Worm (Caenorhabditis elegans): ENCODE results near the gene ife-1.
A peak's percentile ranks its signal among the peaks of the same experiment; 100 is the strongest.

Gene ife-1

DNA sequence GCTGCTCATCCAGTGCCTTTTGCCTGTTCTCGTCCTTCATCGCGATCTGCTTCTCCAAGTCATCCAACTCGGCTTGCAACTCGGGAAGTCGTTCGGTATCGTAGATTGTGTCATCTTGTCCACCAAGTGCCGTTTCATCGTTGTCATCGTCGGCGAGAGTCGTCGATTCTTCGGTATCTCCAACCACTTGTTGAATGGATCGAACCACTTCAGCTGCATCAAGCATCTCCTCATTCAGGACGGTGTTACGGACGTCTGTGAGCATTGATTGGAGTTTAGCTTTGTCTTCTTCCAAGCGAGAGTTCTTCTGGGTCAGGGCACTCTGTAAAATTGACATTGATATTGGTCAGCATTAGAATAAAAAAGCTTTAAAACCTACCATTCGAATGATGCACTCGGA lies 37.7 kb upstream of the ife-1 start:
- peak; percentile 90 for TF ChIP-seq aha-1 (tag)
- TF ChIP-seq nhr-6 (tag; optimal IDR thresholded peaks at IDR 0.05) = no peak

DNA sequence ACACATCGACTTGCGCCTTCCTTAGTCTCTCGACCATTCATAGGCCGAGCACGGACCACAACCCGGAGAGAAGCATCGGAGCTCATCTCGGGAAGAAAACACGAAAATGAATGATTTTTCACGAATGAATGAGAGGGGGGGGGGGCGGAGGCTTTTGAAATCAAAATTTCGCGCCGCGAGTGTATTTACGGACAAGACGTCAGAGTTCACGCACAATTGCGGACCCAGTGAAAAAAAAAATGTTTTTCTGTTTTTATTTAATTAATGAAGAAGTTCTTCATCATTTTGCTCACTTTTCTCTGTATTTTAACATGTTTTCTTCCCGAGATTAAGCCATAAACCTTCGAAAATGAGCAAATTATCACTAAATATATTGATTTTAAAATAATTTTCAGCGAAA lies 36.1 kb upstream of the ife-1 start, which contains the start of the genes klp-19 and slc-36.1:
klp-19 (minus strand) TSS at position 153 of the 400 bp plus-strand sequence.
slc-36.1 (plus strand) TSS at position 396 of the 400 bp plus-strand sequence.
- TF ChIP-seq lin-38 (GFP tag; IDR thresholded peaks at IDR 0.05) (peak; percentile 67), F37D6.2 (tag; optimal IDR thresholded peaks at IDR 0.05) (no peak), aha-1 (tag) (peak; percentile 17), nhr-25 (tag; optimal IDR thresholded peaks at IDR 0.05; ENCODE audit: borderline replicate concordance, insufficient read depth) (no peak), attf-4 (tag; optimal IDR thresholded peaks at IDR 0.05) (no peak), hlh-30 (tag; optimal IDR thresholded peaks at IDR 0.05; ENCODE audit: insufficient read depth) (no peak), spr-1 (tag; optimal IDR thresholded peaks at IDR 0.05) (no peak), egl-43 (GFP tag; IDR thresholded peaks at IDR 0.05) (no peak), ceh-32 (tag; optimal IDR thresholded peaks at IDR 0.05; ENCODE audit: poor library complexity) (no peak), ztf-7 (tag; optimal IDR thresholded peaks at IDR 0.05) (no peak), nhr-6 (tag; optimal IDR thresholded peaks at IDR 0.05) (no peak), zip-2 (tag; optimal IDR thresholded peaks at IDR 0.05) (no peak), nhr-77 (tag; optimal IDR thresholded peaks at IDR 0.05) (no peak), zfp-3 (GFP tag; conservative IDR thresholded peaks at IDR 0.05) (no peak), nhr-10 (tag; optimal IDR thresholded peaks at IDR 0.05) (no peak), snpc-1.2 (GFP tag; IDR thresholded peaks at IDR 0.05) (no peak), T26A8.4 (GFP tag; IDR thresholded peaks at IDR 0.05) (no peak), hlh-11 (tag; optimal IDR thresholded peaks at IDR 0.05) (no peak), unc-39 (tag; optimal IDR thresholded peaks at IDR 0.05) (no peak), Y48G9A.11 (GFP tag; IDR thresholded peaks at IDR 0.05) (no peak), nhr-102 (tag; optimal IDR thresholded peaks at IDR 0.05) (no peak), nhr-111 (GFP tag; optimal IDR thresholded peaks at IDR 0.05) (no peak), dmd-6 (GFP tag; IDR thresholded peaks at IDR 0.05) (no peak), ZK337.2 (GFP tag; IDR thresholded peaks at IDR 0.05) (no peak), hmg-1.1 (GFP tag; IDR thresholded peaks at IDR 0.05) (0 out of 2 replicates have a peak, but pooled peaks have one; percentile 35), lin-1 (GFP tag; IDR thresholded peaks at IDR 0.05) (no peak), F10B5.3 (tag; optimal IDR thresholded peaks at IDR 0.05) (no peak), dpl-1 (GFP tag; optimal IDR thresholded peaks at IDR 0.05) (peak; percentile 80), ceh-28 (tag; optimal IDR thresholded peaks at IDR 0.05) (no peak), lin-15B (tag; optimal IDR thresholded peaks at IDR 0.05) (no peak), T20F7.1 (GFP tag; optimal IDR thresholded peaks at IDR 0.05) (no peak), F44E2.7 (GFP tag; IDR thresholded peaks at IDR 0.05) (no peak), lsy-2 (tag; optimal IDR thresholded peaks at IDR 0.05) (peak in 1 of 2 experiments; percentile 53), zip-11 (GFP tag; IDR thresholded peaks at IDR 0.05) (no peak), lin-13 (GFP tag; optimal IDR thresholded peaks at IDR 0.05) (no peak), skn-1 (tag; optimal IDR thresholded peaks at IDR 0.05) (no peak), set-16 (GFP tag; IDR thresholded peaks at IDR 0.05) (no peak), gei-8 (GFP tag; optimal IDR thresholded peaks at IDR 0.05) (no peak), ztf-11 (tag; optimal IDR thresholded peaks at IDR 0.05) (no peak), pqm-1 (tag; optimal IDR thresholded peaks at IDR 0.05) (no peak), nhr-237 (tag; optimal IDR thresholded peaks at IDR 0.05) (no peak), ama-1 (optimal IDR thresholded peaks at IDR 0.05) (no peak), duxl-1 (tag; optimal IDR thresholded peaks at IDR 0.05; ENCODE audit: poor library complexity) (no peak), vab-7 (GFP tag; IDR thresholded peaks at IDR 0.05) (no peak), nhr-48 (tag; optimal IDR thresholded peaks at IDR 0.05) (no peak), unc-62 (GFP tag; optimal IDR thresholded peaks at IDR 0.05 in 1 of 2) (no peak), unc-62 (tag; optimal IDR thresholded peaks at IDR 0.05) (no peak), arid-1 (GFP tag; conservative IDR thresholded peaks at IDR 0.05) (0 out of 2 replicates have a peak, but pooled peaks have one; percentile 32), unc-130 (GFP tag; optimal IDR thresholded peaks at IDR 0.05) (no peak), lir-3 (tag; optimal IDR thresholded peaks at IDR 0.05) (no peak), mdl-1 (tag; optimal IDR thresholded peaks at IDR 0.05) (no peak)
